Fruit fly (Drosophila melanogaster) whole organism, embryonic: Measurements from ENCODE around the gene CG16753.

Source experiments
- Awh ChIP-seq: fragments of 200-800 bp; sonication (Bioruptor generic); IDR thresholded peaks from 2 replicates; pipeline ENCODE4, ENCODE4 v1.3.6; 2022; ENCODE audit warnings: missing biosample characterization, missing genetic modification characterization
- CG10321 ChIP-seq: fragments of 200-800 bp; sonication (Bioruptor generic); IDR thresholded peaks from 2 replicates; pipeline ENCODE4 v1.3.6; 2022; ENCODE audit warnings: missing biosample characterization, missing genetic modification characterization
- CG10565 ChIP-seq: fragments of 200-800 bp; sonication (Bioruptor generic); optimal IDR thresholded peaks from 3 replicates; lab custom pipeline; 2016; ENCODE audit warnings: missing biosample characterization, mild to moderate bottlenecking, missing genetic modification characterization
- CG14710 ChIP-seq: fragments of 200-800 bp; sonication (Bioruptor generic); optimal IDR thresholded peaks from 3 replicates; lab custom pipeline; 2019; ENCODE audit warnings: missing biosample characterization, mild to moderate bottlenecking, missing genetic modification characterization, moderate library complexity
- CG1647 ChIP-seq: fragments of 200-800 bp; sonication (Bioruptor generic); optimal IDR thresholded peaks from 3 replicates; lab custom pipeline; 2016; ENCODE audit warnings: missing biosample characterization, missing genetic modification characterization
- CG16863 ChIP-seq: fragments of 200-800 bp; sonication (Bioruptor generic); optimal IDR thresholded peaks from 3 replicates; lab custom pipeline; 2016; ENCODE audit warnings: missing biosample characterization, missing genetic modification characterization
- CG17568 ChIP-seq: fragments of 200-800 bp; sonication (Bioruptor generic); optimal IDR thresholded peaks from 2 replicates; lab custom pipeline; 2018; ENCODE audit warnings: missing biosample characterization, mild to moderate bottlenecking, missing genetic modification characterization, moderate library complexity
- CG17829 ChIP-seq: fragments of 200-800 bp; optimal IDR thresholded peaks from 2 replicates; lab custom pipeline; 2019; ENCODE audit warnings: missing biosample characterization, mild to moderate bottlenecking, missing genetic modification characterization, moderate library complexity
- CG1792 ChIP-seq: fragments of 200-800 bp; sonication (Bioruptor generic); optimal IDR thresholded peaks from 2 replicates; lab custom pipeline; 2016; ENCODE audit warnings: missing biosample characterization, missing genetic modification characterization
- CG18262 ChIP-seq: fragments of 200-800 bp; optimal IDR thresholded peaks from 3 replicates; lab custom pipeline; 2019; ENCODE audit warnings: missing biosample characterization, mild to moderate bottlenecking, missing genetic modification characterization, moderate library complexity
- CG2129 ChIP-seq: fragments of 200-800 bp; sonication (Bioruptor generic); IDR thresholded peaks from 2 replicates; pipeline ENCODE4 v1.3.6; 2022; ENCODE audit warnings: missing biosample characterization, missing genetic modification characterization; ENCODE audit not compliant: partially characterized antibody
- CG5953 ChIP-seq: fragments of 200-800 bp; sonication (Bioruptor generic); IDR thresholded peaks from 2 replicates; pipeline ENCODE4 v1.3.6; 2022; ENCODE audit warnings: missing biosample characterization, missing genetic modification characterization
- Dek ChIP-seq: fragments of 200-800 bp; sonication (Bioruptor generic); optimal IDR thresholded peaks from 3 replicates; lab custom pipeline; 2019; ENCODE audit warnings: missing biosample characterization, mild to moderate bottlenecking, missing genetic modification characterization, moderate library complexity
- Doc2 ChIP-seq: fragments of 200-800 bp; sonication (Bioruptor generic); IDR thresholded peaks from 2 replicates; pipeline ENCODE4 v1.3.6; 2022; ENCODE audit warnings: missing biosample characterization, missing genetic modification characterization
- ERR ChIP-seq: fragments of 200-800 bp; sonication (Bioruptor generic); optimal IDR thresholded peaks from 2 replicates; lab custom pipeline; 2016; ENCODE audit warnings: missing biosample characterization, missing genetic modification characterization
- HLHmδ ChIP-seq: fragments of 200-800 bp; sonication (Bioruptor generic); optimal IDR thresholded peaks from 2 replicates; lab custom pipeline; 2018; ENCODE audit warnings: missing biosample characterization, mild to moderate bottlenecking, missing genetic modification characterization, moderate library complexity
- Hr78 ChIP-seq, 2 experiments: fragments of 200-800 bp in 1 of 2; fragments of >200 bp in 1 of 2; sonication (Bioruptor generic) in 1 of 2; optimal IDR thresholded peaks; 2 replicates each; lab custom pipeline; 2017 to 2019; ENCODE audit warnings: missing biosample characterization in 2 of 2, missing genetic modification characterization in 2 of 2, mild to moderate bottlenecking in 1 of 2, moderate library complexity in 1 of 2
- MBD-R2 ChIP-seq: fragments of 200-800 bp; sonication (Bioruptor generic); IDR thresholded peaks from 2 replicates; pipeline ENCODE4 v1.3.6; 2022; ENCODE audit warnings: missing biosample characterization, missing genetic modification characterization
- Nf-YA ChIP-seq: fragments of 200-800 bp; sonication (Bioruptor generic); IDR thresholded peaks from 2 replicates; pipeline ENCODE4 v1.3.6; 2022; ENCODE audit warnings: missing biosample characterization, missing genetic modification characterization
- NfI ChIP-seq: fragments of 200-800 bp; sonication (Bioruptor generic); optimal IDR thresholded peaks from 3 replicates; lab custom pipeline; 2018; ENCODE audit warnings: missing biosample characterization, mild to moderate bottlenecking, missing genetic modification characterization, moderate library complexity
- PHDP ChIP-seq: fragments of 200-800 bp; sonication (Bioruptor generic); optimal IDR thresholded peaks from 3 replicates; lab custom pipeline; 2018; ENCODE audit warnings: missing biosample characterization, mild to moderate bottlenecking, missing genetic modification characterization, moderate library complexity
- Sox102F ChIP-seq: fragments of 200-800 bp; sonication (Bioruptor generic); optimal IDR thresholded peaks from 2 replicates; lab custom pipeline; 2018; ENCODE audit warnings: missing biosample characterization, mild to moderate bottlenecking, missing genetic modification characterization, moderate library complexity
- abd-A ChIP-seq: fragments of 200-800 bp; sonication (Bioruptor generic); optimal IDR thresholded peaks from 3 replicates; lab custom pipeline; 2019; ENCODE audit warnings: missing biosample characterization, mild to moderate bottlenecking, missing genetic modification characterization, moderate library complexity
- cwo ChIP-seq: fragments of 200-800 bp; sonication (Bioruptor generic); optimal IDR thresholded peaks from 3 replicates; lab custom pipeline; 2017; ENCODE audit warnings: missing biosample characterization, missing genetic modification characterization, mild to moderate bottlenecking, moderate library complexity, missing genetic modification reagents
- danr ChIP-seq: fragments of 200-800 bp; sonication (Bioruptor generic); IDR thresholded peaks from 2 replicates; pipeline ENCODE4 v1.3.6; 2022; ENCODE audit warnings: missing biosample characterization, missing genetic modification characterization
- disco-r ChIP-seq: fragments of 200-800 bp; sonication (Bioruptor generic); optimal IDR thresholded peaks from 2 replicates; lab custom pipeline; 2016; ENCODE audit warnings: missing biosample characterization, missing genetic modification characterization
- gfzf ChIP-seq: fragments of 200-800 bp; sonication (Bioruptor generic); optimal IDR thresholded peaks from 2 replicates; lab custom pipeline; 2016; ENCODE audit warnings: missing biosample characterization, mild to moderate bottlenecking, missing genetic modification characterization, moderate library complexity
- ken ChIP-seq: fragments of 200-800 bp; sonication (Bioruptor generic); IDR thresholded peaks from 3 replicates; pipeline ENCODE4 v1.3.6; 2022; ENCODE audit warnings: missing biosample characterization, missing genetic modification characterization
- lov ChIP-seq, 2 experiments: fragments of 200-800 bp in 1 of 2; fragments of >200 bp in 1 of 2; sonication (Bioruptor generic) in 1 of 2; IDR thresholded peaks in 1 of 2; optimal IDR thresholded peaks in 1 of 2; 2 replicates in 1 of 2; 3 replicates in 1 of 2; pipeline versions ENCODE4 v1.3.6 to Lab custom; 2017 to 2022; ENCODE audit warnings: missing biosample characterization in 1 of 2, missing genetic modification characterization in 1 of 2
- luna ChIP-seq: fragments of 200-800 bp; sonication (Bioruptor generic); optimal IDR thresholded peaks from 2 replicates; lab custom pipeline; 2016; ENCODE audit warnings: missing biosample characterization, missing genetic modification characterization
- nerfin-1 ChIP-seq: fragments of 200-800 bp; sonication (Bioruptor generic); optimal IDR thresholded peaks from 3 replicates; lab custom pipeline; 2019; ENCODE audit warnings: missing biosample characterization, mild to moderate bottlenecking, missing genetic modification characterization, moderate library complexity
- odd ChIP-seq: fragments of 200-800 bp; sonication (Bioruptor generic); optimal IDR thresholded peaks from 2 replicates; lab custom pipeline; 2017; ENCODE audit warnings: missing biosample characterization, mild to moderate bottlenecking, missing genetic modification characterization
- pan ChIP-seq, 4 experiments: fragments of >200 bp in 3 of 4; fragments of 200-800 bp in 1 of 4; sonication (Bioruptor generic) in 1 of 4; optimal IDR thresholded peaks in 3 of 4; IDR thresholded peaks in 1 of 4; 2 replicates each; pipeline versions ENCODE4 v1.3.6 to Lab custom; 2017 to 2022; ENCODE audit warnings: missing biosample characterization in 2 of 4, missing genetic modification characterization in 2 of 4, mixed read lengths in 1 of 4
- pfk ChIP-seq: fragments of 200-800 bp; sonication (Bioruptor generic); optimal IDR thresholded peaks from 2 replicates; lab custom pipeline; 2018; ENCODE audit warnings: missing biosample characterization, mild to moderate bottlenecking, missing genetic modification characterization, moderate library complexity
- prd ChIP-seq, 3 experiments: fragments of >200 bp in 2 of 3; fragments of 200-800 bp in 1 of 3; sonication (Bioruptor generic) in 1 of 3; optimal IDR thresholded peaks in 2 of 3; IDR thresholded peaks in 1 of 3; 2 replicates in 2 of 3; 3 replicates in 1 of 3; pipeline versions ENCODE4 v1.3.6 to Lab custom; 2017 to 2022; ENCODE audit warnings: missing biosample characterization in 1 of 3, missing genetic modification characterization in 1 of 3
- sc ChIP-seq, 3 experiments: fragments of >200 bp in 2 of 3; fragments of 200-800 bp in 1 of 3; sonication (Bioruptor generic) in 1 of 3; optimal IDR thresholded peaks; 2 replicates in 2 of 3; 3 replicates in 1 of 3; lab custom pipeline; 2017; ENCODE audit warnings: mild to moderate bottlenecking in 1 of 3, missing biosample characterization in 1 of 3, missing genetic modification characterization in 1 of 3, missing genetic modification reagents in 1 of 3
- schlank ChIP-seq: fragments of 200-800 bp; sonication (Bioruptor generic); optimal IDR thresholded peaks from 2 replicates; lab custom pipeline; 2018; ENCODE audit warnings: missing biosample characterization, mild to moderate bottlenecking, missing genetic modification characterization
- slou ChIP-seq: fragments of 200-800 bp; sonication (Bioruptor generic); optimal IDR thresholded peaks from 3 replicates; lab custom pipeline; 2016; ENCODE audit warnings: missing biosample characterization, missing genetic modification characterization
- slp2 ChIP-seq: fragments of 200-800 bp; sonication (Bioruptor generic); optimal IDR thresholded peaks from 2 replicates; lab custom pipeline; 2016; ENCODE audit warnings: missing biosample characterization, missing genetic modification characterization
- toy ChIP-seq: fragments of 200-800 bp; sonication (Bioruptor generic); IDR thresholded peaks from 2 replicates; pipeline ENCODE4 v1.3.6; 2022; ENCODE audit warnings: missing biosample characterization, missing genetic modification characterization
- trem ChIP-seq: fragments of 200-800 bp; optimal IDR thresholded peaks from 3 replicates; lab custom pipeline; 2019; ENCODE audit warnings: missing biosample characterization, mild to moderate bottlenecking, missing genetic modification characterization, moderate library complexity
- tup ChIP-seq: fragments of 200-800 bp; sonication (Bioruptor generic); optimal IDR thresholded peaks from 2 replicates; lab custom pipeline; 2016; ENCODE audit warnings: missing biosample characterization, mild to moderate bottlenecking, missing genetic modification characterization, moderate library complexity
- tx ChIP-seq: fragments of 200-800 bp; sonication (Bioruptor generic); optimal IDR thresholded peaks from 2 replicates; lab custom pipeline; 2016; ENCODE audit warnings: missing biosample characterization, missing genetic modification characterization
- unc-4 ChIP-seq: fragments of 200-800 bp; sonication (Bioruptor generic); IDR thresholded peaks from 2 replicates; pipeline ENCODE4 v1.3.6; 2022; ENCODE audit warnings: missing biosample characterization, missing genetic modification characterization; ENCODE audit not compliant: partially characterized antibody
- wek ChIP-seq: fragments of 200-800 bp; sonication (Bioruptor generic); optimal IDR thresholded peaks from 3 replicates; lab custom pipeline; 2018; ENCODE audit warnings: missing biosample characterization, mild to moderate bottlenecking, missing genetic modification characterization, moderate library complexity
- zfh2 ChIP-seq: fragments of 200-800 bp; sonication (Bioruptor generic); optimal IDR thresholded peaks from 2 replicates; lab custom pipeline; 2016; ENCODE audit warnings: missing biosample characterization, missing genetic modification characterization

CG16753 gene

dm6 chr3L:3052110-3052871 lies 2.6 kb upstream of the CG16753 start, which contains the start of gene CG1271 (continued):
- TF ChIP-seq nerfin-1 (peak; percentile 60), Doc2 (GFP tag; lab: Robert Waterston, UW) (no peak), HLHmδ (no peak), lov (optimal IDR thresholded peaks at IDR 0.05; lab: Kevin White, UChicago) (no peak), lov (GFP tag; IDR thresholded peaks at IDR 0.05; lab: Robert Waterston, UW) (no peak), pfk (no peak), CG16863 (GFP tag; lab: Kevin White, UChicago) (peak; percentile 20), prd (optimal IDR thresholded peaks at IDR 0.05; lab: Kevin White, UChicago) (no peak), prd (GFP tag; IDR thresholded peaks at IDR 0.05; lab: Robert Waterston, UW) (peak; percentile 66; the same call in 2 of the 3 replicates), CG18262 (peak; percentile 56), wek (no peak), trem (tag; lab: Kevin White, UChicago) (peak; percentile 90), disco-r (GFP tag; lab: Kevin White, UChicago) (peak; percentile 37), slp2 (peak; percentile 42), CG14710 (tag; lab: Kevin White, UChicago) (peak; percentile 92), CG17568 (GFP tag; lab: Kevin White, UChicago) (no peak), Awh (GFP tag; lab: Robert Waterston, UW) (no peak), Sox102F (GFP tag; lab: Kevin White, UChicago) (no peak), CG2129 (GFP tag; lab: Robert Waterston, UW) (peak; percentile 35; the same call in 1 of the 2 replicates), luna (GFP tag; lab: Kevin White, UChicago) (no peak), tup (no peak), gfzf (GFP tag; lab: Kevin White, UChicago) (peak; percentile 59), tx (GFP tag; lab: Kevin White, UChicago) (peak; percentile 58), CG17829 (tag; lab: Kevin White, UChicago) (peak; percentile 76), slou (GFP tag; lab: Kevin White, UChicago) (peak; percentile 24), toy (GFP tag; lab: Robert Waterston, UW) (no peak), Nf-YA (no peak), danr (GFP tag; lab: Robert Waterston, UW) (peak; percentile 41; the same call in 1 of the 2 replicates), cwo (GFP tag; lab: Kevin White, UChicago) (peak; percentile 84), MBD-R2 (GFP tag; lab: Robert Waterston, UW) (peak; percentile 47), ken (GFP tag; lab: Robert Waterston, UW) (0 out of 3 replicates have a peak, but pooled peaks have one; percentile 44), sc (optimal IDR thresholded peaks at IDR 0.05; lab: Kevin White, UChicago) (no peak), sc (GFP tag; optimal IDR thresholded peaks at IDR 0.05; lab: Kevin White, UChicago) (no peak), NfI (peak; percentile 66), CG1792 (GFP tag; lab: Kevin White, UChicago) (peak; percentile 67), CG10321 (no peak), CG1647 (GFP tag; lab: Kevin White, UChicago) (peak; percentile 65), abd-A (no peak), zfh2 (peak; percentile 83), CG5953 (GFP tag; lab: Robert Waterston, UW) (no peak), unc-4 (GFP tag; lab: Robert Waterston, UW) (peak; percentile 51), Dek (tag; lab: Kevin White, UChicago) (peak; percentile 12), CG10565 (GFP tag; lab: Kevin White, UChicago) (no peak), ERR (peak; percentile 51), PHDP (peak; percentile 42), Hr78 (GFP tag; optimal IDR thresholded peaks at IDR 0.05; lab: Kevin White, UChicago) (no peak), odd (GFP tag; lab: Kevin White, UChicago) (peak; percentile 35), pan (optimal IDR thresholded peaks at IDR 0.05; lab: Kevin White, UChicago) (no peak), pan (GFP tag; optimal IDR thresholded peaks at IDR 0.05 in 1 of 2, IDR thresholded peaks at IDR 0.05 in 1 of 2) (peak in 1 of 2 experiments; percentile 18), schlank (tag; lab: Kevin White, UChicago) (peak; percentile 21)
